Fruit fly (Drosophila melanogaster) whole organism, prepupa: ENCODE measurements around the gene Ubr3.
A peak's percentile ranks its signal among the peaks of the same experiment; 100 is the strongest.

ENCODE experiments used
- CG10631 ChIP-seq: fragments of 200-800 bp; sonication (Bioruptor generic); optimal IDR thresholded peaks from 2 replicates; lab custom pipeline; 2016; ENCODE audit warnings: missing biosample characterization, missing genetic modification characterization
- CG10669 ChIP-seq: fragments of 200-800 bp; sonication (Bioruptor generic); optimal IDR thresholded peaks from 3 replicates; lab custom pipeline; 2018; ENCODE audit warnings: missing biosample characterization, mild to moderate bottlenecking, missing genetic modification characterization, moderate library complexity
- CG15336 ChIP-seq: fragments of 200-800 bp; sonication (Bioruptor generic); IDR thresholded peaks from 2 replicates; pipeline ENCODE4 v1.3.6; 2022; ENCODE audit warnings: missing biosample characterization, missing genetic modification characterization
- CG1621 ChIP-seq: fragments of 200-800 bp; sonication (Bioruptor generic); optimal IDR thresholded peaks from 3 replicates; lab custom pipeline; 2018; ENCODE audit warnings: missing biosample characterization, mild to moderate bottlenecking, missing genetic modification characterization
- CG16779 ChIP-seq: fragments of 200-800 bp; sonication (Bioruptor generic); optimal IDR thresholded peaks from 3 replicates; lab custom pipeline; 2017; ENCODE audit warnings: missing biosample characterization, mild to moderate bottlenecking, missing genetic modification characterization
- CG3032 ChIP-seq: fragments of 200-800 bp; optimal IDR thresholded peaks from 2 replicates; lab custom pipeline; 2019; ENCODE audit warnings: missing biosample characterization, mild to moderate bottlenecking, missing genetic modification characterization, moderate library complexity
- CG32006 ChIP-seq: fragments of 200-800 bp; sonication (Bioruptor generic); optimal IDR thresholded peaks from 3 replicates; lab custom pipeline; 2017; ENCODE audit warnings: missing biosample characterization, mild to moderate bottlenecking, missing genetic modification characterization
- CG34406 ChIP-seq: fragments of 200-800 bp; sonication (Bioruptor generic); optimal IDR thresholded peaks from 3 replicates; lab custom pipeline; 2016; ENCODE audit warnings: missing biosample characterization, missing genetic modification characterization
- CG3919 ChIP-seq: fragments of 200-800 bp; sonication (Bioruptor generic); optimal IDR thresholded peaks from 3 replicates; lab custom pipeline; 2016; ENCODE audit warnings: missing biosample characterization, missing genetic modification characterization
- CG4318 ChIP-seq: fragments of 200-800 bp; sonication (Bioruptor generic); optimal IDR thresholded peaks from 3 replicates; lab custom pipeline; 2017; ENCODE audit warnings: missing biosample characterization, mild to moderate bottlenecking, missing genetic modification characterization
- CG6163 ChIP-seq: fragments of 200-800 bp; sonication (Bioruptor generic); IDR thresholded peaks from 3 replicates; pipeline ENCODE4 v1.3.6; 2022; ENCODE audit warnings: missing biosample characterization, missing genetic modification characterization
- CG6792 ChIP-seq: fragments of 200-800 bp; sonication (Bioruptor generic); optimal IDR thresholded peaks from 3 replicates; lab custom pipeline; 2016; ENCODE audit warnings: missing biosample characterization, missing genetic modification characterization
- CG6808 ChIP-seq: fragments of 200-800 bp; sonication (Bioruptor generic); optimal IDR thresholded peaks from 3 replicates; lab custom pipeline; 2017; ENCODE audit warnings: missing biosample characterization, missing genetic modification characterization, mild to moderate bottlenecking, moderate library complexity, missing genetic modification reagents
- CG6854 ChIP-seq: fragments of 200-800 bp; sonication (Bioruptor generic); optimal IDR thresholded peaks from 2 replicates; lab custom pipeline; 2017; ENCODE audit warnings: missing biosample characterization, mild to moderate bottlenecking, missing genetic modification characterization
- CG8119 ChIP-seq: fragments of 200-800 bp; sonication (Bioruptor generic); IDR thresholded peaks from 3 replicates; pipeline ENCODE4 v1.3.6; 2022; ENCODE audit warnings: missing biosample characterization, missing genetic modification characterization
- CG8632 ChIP-seq: fragments of 200-800 bp; sonication (Bioruptor generic); optimal IDR thresholded peaks from 3 replicates; lab custom pipeline; 2016; ENCODE audit warnings: missing biosample characterization, missing genetic modification characterization
- CG9139 ChIP-seq: fragments of 200-800 bp; sonication (Bioruptor generic); optimal IDR thresholded peaks from 3 replicates; lab custom pipeline; 2017; ENCODE audit warnings: missing biosample characterization, mild to moderate bottlenecking, missing genetic modification characterization
- Eip75B ChIP-seq: fragments of 200-800 bp; sonication (Bioruptor generic); optimal IDR thresholded peaks from 3 replicates; lab custom pipeline; 2016; ENCODE audit warnings: missing biosample characterization, missing genetic modification characterization
- Eip78C ChIP-seq: fragments of 200-800 bp; sonication (Bioruptor generic); peaks from one replicate; lab custom pipeline; 2016; ENCODE audit warnings: missing biosample characterization, missing genetic modification characterization
- Eip93F ChIP-seq: fragments of 200-800 bp; sonication (Bioruptor generic); optimal IDR thresholded peaks from 2 replicates; lab custom pipeline; 2016; ENCODE audit warnings: missing biosample characterization, mild to moderate bottlenecking, missing genetic modification characterization
- Ets21C ChIP-seq: fragments of 200-800 bp; sonication (Bioruptor generic); optimal IDR thresholded peaks from 3 replicates; lab custom pipeline; 2016; ENCODE audit warnings: missing biosample characterization, missing genetic modification characterization
- Ets96B ChIP-seq: fragments of 200-800 bp; optimal IDR thresholded peaks from 2 replicates; lab custom pipeline; 2019; ENCODE audit warnings: missing biosample characterization, mild to moderate bottlenecking, missing genetic modification characterization, moderate library complexity
- Hr38 ChIP-seq: sonication (Bioruptor generic); optimal IDR thresholded peaks from 2 replicates; lab custom pipeline; 2016; ENCODE audit warnings: missing biosample characterization, missing genetic modification characterization
- Hr39 ChIP-seq: fragments of 200-800 bp; sonication (Bioruptor generic); optimal IDR thresholded peaks from 2 replicates; lab custom pipeline; 2016; ENCODE audit warnings: missing biosample characterization, missing genetic modification characterization
- Lpt ChIP-seq: fragments of 200-800 bp; sonication (Bioruptor generic); optimal IDR thresholded peaks from 3 replicates; lab custom pipeline; 2016; ENCODE audit warnings: missing biosample characterization, missing genetic modification characterization
- Met ChIP-seq: fragments of 200-800 bp; sonication (Bioruptor generic); optimal IDR thresholded peaks from 3 replicates; lab custom pipeline; 2016; ENCODE audit warnings: missing biosample characterization, missing genetic modification characterization
- OdsH ChIP-seq: fragments of 200-800 bp; sonication (Bioruptor generic); optimal IDR thresholded peaks from 3 replicates; lab custom pipeline; 2016; ENCODE audit warnings: missing biosample characterization, missing genetic modification characterization
- Smox ChIP-seq: fragments of 200-800 bp; sonication (Bioruptor generic); optimal IDR thresholded peaks from 3 replicates; lab custom pipeline; 2016; ENCODE audit warnings: missing biosample characterization, missing genetic modification characterization
- Sox14 ChIP-seq: fragments of 200-800 bp; sonication (Bioruptor generic); optimal IDR thresholded peaks from 3 replicates; lab custom pipeline; 2016; ENCODE audit warnings: missing biosample characterization, missing genetic modification characterization
- Sox15 ChIP-seq: fragments of 200-800 bp; sonication (Bioruptor generic); optimal IDR thresholded peaks from 3 replicates; lab custom pipeline; 2016; ENCODE audit warnings: missing biosample characterization, missing genetic modification characterization
- achi ChIP-seq: fragments of 200-800 bp; sonication (Bioruptor generic); optimal IDR thresholded peaks from 3 replicates; lab custom pipeline; 2016; ENCODE audit warnings: missing biosample characterization, missing genetic modification characterization
- acj6 ChIP-seq: fragments of 200-800 bp; sonication (Bioruptor generic); optimal IDR thresholded peaks from 3 replicates; lab custom pipeline; 2016; ENCODE audit warnings: missing biosample characterization, missing genetic modification characterization
- cyc ChIP-seq: fragments of 200-800 bp; sonication (Bioruptor generic); optimal IDR thresholded peaks from 3 replicates; lab custom pipeline; 2016; ENCODE audit warnings: missing biosample characterization, missing genetic modification characterization
- dac ChIP-seq: fragments of 200-800 bp; sonication (Bioruptor generic); optimal IDR thresholded peaks from 2 replicates; lab custom pipeline; 2017; ENCODE audit warnings: missing biosample characterization, mild to moderate bottlenecking, missing genetic modification characterization
- dsx ChIP-seq: fragments of 200-800 bp; optimal IDR thresholded peaks from 3 replicates; lab custom pipeline; 2019; ENCODE audit warnings: missing biosample characterization, mild to moderate bottlenecking, missing genetic modification characterization, moderate library complexity; ENCODE audit not compliant: poor library complexity, severe bottlenecking
- esn ChIP-seq: fragments of 200-800 bp; sonication (Bioruptor generic); optimal IDR thresholded peaks from 2 replicates; lab custom pipeline; 2016; ENCODE audit warnings: missing biosample characterization, mild to moderate bottlenecking, missing genetic modification characterization, moderate library complexity
- fd59A ChIP-seq: fragments of 200-800 bp; sonication (Bioruptor generic); optimal IDR thresholded peaks from 2 replicates; lab custom pipeline; 2017; ENCODE audit warnings: missing biosample characterization, mild to moderate bottlenecking, missing genetic modification characterization, missing genetic modification reagents
- fd85E ChIP-seq: fragments of 200-800 bp; sonication (Bioruptor generic); optimal IDR thresholded peaks from 3 replicates; lab custom pipeline; 2016; ENCODE audit warnings: missing biosample characterization, missing genetic modification characterization
- lz ChIP-seq: fragments of 200-800 bp; sonication (Bioruptor generic); optimal IDR thresholded peaks from 3 replicates; lab custom pipeline; 2016; ENCODE audit warnings: missing biosample characterization, missing genetic modification characterization
- net ChIP-seq: fragments of 200-800 bp; sonication (Bioruptor generic); optimal IDR thresholded peaks from 3 replicates; lab custom pipeline; 2016; ENCODE audit warnings: missing biosample characterization, missing genetic modification characterization
- pdm3 ChIP-seq: fragments of 200-800 bp; sonication (Bioruptor generic); optimal IDR thresholded peaks from 3 replicates; lab custom pipeline; 2016; ENCODE audit warnings: missing biosample characterization, missing genetic modification characterization
- salr ChIP-seq, 2 experiments: fragments of 200-800 bp; sonication (Bioruptor generic); optimal IDR thresholded peaks; 3 replicates each; lab custom pipeline; 2016 to 2018; ENCODE audit warnings: missing biosample characterization in 2 of 2, missing genetic modification characterization in 2 of 2, mild to moderate bottlenecking in 1 of 2
- spab ChIP-seq: fragments of 200-800 bp; sonication (Bioruptor generic); optimal IDR thresholded peaks from 2 replicates; lab custom pipeline; 2017; ENCODE audit warnings: missing biosample characterization, mild to moderate bottlenecking, missing genetic modification characterization, missing genetic modification reagents
- ss ChIP-seq, 2 experiments: fragments of 200-800 bp; sonication (Bioruptor generic); optimal IDR thresholded peaks; 2 replicates in 1 of 2; 3 replicates in 1 of 2; lab custom pipeline; 2017 to 2018; ENCODE audit warnings: mild to moderate bottlenecking in 2 of 2, missing biosample characterization in 2 of 2, missing genetic modification characterization in 2 of 2, moderate library complexity in 1 of 2
- svp ChIP-seq: fragments of 200-800 bp; sonication (Bioruptor generic); peaks from one replicate; lab custom pipeline; 2016; ENCODE audit warnings: missing biosample characterization, missing genetic modification characterization
- topi ChIP-seq: fragments of 200-800 bp; sonication (Bioruptor generic); optimal IDR thresholded peaks from 3 replicates; lab custom pipeline; 2016; ENCODE audit warnings: missing biosample characterization, missing genetic modification characterization

Gene Ubr3

DNA sequence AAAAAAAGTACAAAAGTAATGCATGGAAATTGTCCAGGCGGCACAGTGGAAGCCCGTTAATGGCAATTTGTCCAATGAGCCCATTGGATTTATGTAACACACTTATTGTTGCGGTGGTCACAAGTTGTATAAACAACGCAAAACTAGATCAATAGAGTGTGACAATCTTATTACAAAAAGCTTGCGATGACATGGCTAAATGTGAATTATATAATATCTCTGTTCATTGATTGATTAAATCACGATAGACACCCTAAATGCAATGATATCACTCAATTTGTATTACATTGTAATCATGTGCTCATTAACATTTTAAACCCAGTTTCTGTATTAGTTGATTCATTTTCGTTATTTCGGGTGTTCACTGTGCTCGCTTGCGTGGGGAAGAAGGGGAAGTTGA is 42.3 kb downstream of the Ubr3 start (continued):
- peak; percentile 51 for TF ChIP-seq achi (GFP tag; lab: Kevin White, UChicago)
- TF ChIP-seq CG6792 (GFP tag; lab: Kevin White, UChicago), result peak; percentile 24
- TF ChIP-seq CG6163 (GFP tag; lab: Robert Waterston, UW), result 0 out of 3 replicates have a peak, but pooled peaks have one; percentile 40
- no peak for TF ChIP-seq CG8119 (GFP tag; lab: Robert Waterston, UW)
- TF ChIP-seq CG9139, result no peak
- peak; percentile 30 for TF ChIP-seq CG4318
- TF ChIP-seq Ets21C (GFP tag; lab: Kevin White, UChicago), result peak; percentile 24
- TF ChIP-seq CG16779 (tag; lab: Kevin White, UChicago), result no peak
- no peak for TF ChIP-seq Lpt (GFP tag; lab: Kevin White, UChicago)
- peak; percentile 16 for TF ChIP-seq CG3919
- no peak for TF ChIP-seq CG6854 (GFP tag; lab: Kevin White, UChicago)
- TF ChIP-seq Sox15 (GFP tag; lab: Kevin White, UChicago), result peak; percentile 14
- TF ChIP-seq OdsH, result peak; percentile 30
- TF ChIP-seq Met, result peak; percentile 55
- TF ChIP-seq Eip93F (GFP tag; lab: Kevin White, UChicago), result no peak
- TF ChIP-seq Hr38 (GFP tag; lab: Kevin White, UChicago), result no peak
- TF ChIP-seq Sox14 (GFP tag; lab: Kevin White, UChicago), result peak; percentile 33
- TF ChIP-seq CG10669 (GFP tag; lab: Kevin White, UChicago), result peak; percentile 42
- TF ChIP-seq, all 60 proteins: peak for 42

dm6 chrX:7979202-7979601 is 43.5 kb downstream of the Ubr3 start:
- TF ChIP-seq cyc (GFP tag; lab: Kevin White, UChicago), result no peak
- no peak for TF ChIP-seq CG8119 (GFP tag; lab: Robert Waterston, UW)
- no peak for TF ChIP-seq topi (GFP tag; lab: Kevin White, UChicago)
- peak; percentile 45 for TF ChIP-seq CG3032 (tag; lab: Kevin White, UChicago)
- peak; percentile 25 for TF ChIP-seq CG32006 (GFP tag; lab: Kevin White, UChicago)
- TF ChIP-seq Eip93F (GFP tag; lab: Kevin White, UChicago), result no peak
- 0 out of 2 replicates have a peak, but pooled peaks have one; percentile 26 for TF ChIP-seq CG15336 (GFP tag; lab: Robert Waterston, UW)
- TF ChIP-seq Ets96B (tag; lab: Kevin White, UChicago), result peak; percentile 53
- TF ChIP-seq lz, result no peak
- TF ChIP-seq fd85E (GFP tag; lab: Kevin White, UChicago), result no peak
- peak; percentile 25 for TF ChIP-seq CG6808 (GFP tag; lab: Kevin White, UChicago)
- TF ChIP-seq spab, result peak; percentile 46
- TF ChIP-seq achi (GFP tag; lab: Kevin White, UChicago), result peak; percentile 47
- peak in 1 of 2 experiments; percentile 16 for TF ChIP-seq salr (GFP tag; optimal IDR thresholded peaks at IDR 0.05; lab: Kevin White, UChicago)
- TF ChIP-seq CG34406 (GFP tag; lab: Kevin White, UChicago), result peak; percentile 28
- no peak for TF ChIP-seq CG8632 (GFP tag; lab: Kevin White, UChicago)
- TF ChIP-seq Ets21C (GFP tag; lab: Kevin White, UChicago), result no peak
- TF ChIP-seq Eip75B, result peak; percentile 30
- TF ChIP-seq acj6 (GFP tag; lab: Kevin White, UChicago), result peak; percentile 36
- no peak for TF ChIP-seq svp (GFP tag; lab: Kevin White, UChicago)
- TF ChIP-seq CG10631, result peak; percentile 27
- peak; percentile 16 for TF ChIP-seq OdsH
- peak; percentile 49 for TF ChIP-seq Sox14 (GFP tag; lab: Kevin White, UChicago)
- TF ChIP-seq Eip78C (GFP tag; lab: Kevin White, UChicago), result peak; percentile 62
- peak; percentile 5 to 45 for TF ChIP-seq ss (GFP tag; optimal IDR thresholded peaks at IDR 0.05; lab: Kevin White, UChicago)
- TF ChIP-seq Smox (GFP tag; lab: Kevin White, UChicago), result no peak
- peak; percentile 29 for TF ChIP-seq dsx
- no peak for TF ChIP-seq dac (GFP tag; lab: Kevin White, UChicago)
- TF ChIP-seq net (GFP tag; lab: Kevin White, UChicago), result peak; percentile 2
- peak; percentile 14 for TF ChIP-seq CG1621 (tag; lab: Kevin White, UChicago)
- no peak for TF ChIP-seq CG4318
- peak; percentile 14 for TF ChIP-seq CG6792 (GFP tag; lab: Kevin White, UChicago)
- peak; percentile 35 for TF ChIP-seq CG3919
- no peak for TF ChIP-seq CG16779 (tag; lab: Kevin White, UChicago)
- TF ChIP-seq Lpt (GFP tag; lab: Kevin White, UChicago), result peak; percentile 18
- TF ChIP-seq fd59A, result peak; percentile 3
- TF ChIP-seq Hr39, result no peak
- TF ChIP-seq pdm3 (GFP tag; lab: Kevin White, UChicago), result peak; percentile 31
- peak; percentile 0 for TF ChIP-seq esn (GFP tag; lab: Kevin White, UChicago)
- peak; percentile 40 for TF ChIP-seq CG10669 (GFP tag; lab: Kevin White, UChicago)
